Fruit fly (Drosophila melanogaster): ENCODE data around the gene GstO1.

GstO1 gene

dm6 chr3L:8506975-8507441 lies 17.7 kb downstream of the GstO1 start, which contains the start of gene CG43163 (continued):
- TF ChIP-seq CG32532 (GFP tag; IDR thresholded peaks at IDR 0.05): peak; percentile 78
- TF ChIP-seq CG1602 (GFP tag; optimal IDR thresholded peaks at IDR 0.05): peak; percentile 64
- peak; percentile 50 for TF ChIP-seq CG8089 (GFP tag; optimal IDR thresholded peaks at IDR 0.05)
- TF ChIP-seq luna (GFP tag; optimal IDR thresholded peaks at IDR 0.05): no peak
- TF ChIP-seq CG7372 (GFP tag; IDR thresholded peaks at IDR 0.05): peak; percentile 60
- TF ChIP-seq nmo (GFP tag; optimal IDR thresholded peaks at IDR 0.05): peak; percentile 68
- peak; percentile 73 for TF ChIP-seq CG9932 (GFP tag; IDR thresholded peaks at IDR 0.05)
- peak; percentile 46 for TF ChIP-seq CG17186 (GFP tag; optimal IDR thresholded peaks at IDR 0.05)
- TF ChIP-seq ash1 (GFP tag; optimal IDR thresholded peaks at IDR 0.05): no peak
- no peak for TF ChIP-seq GATAe (GFP tag; conservative IDR thresholded peaks at IDR 0.05)
- TF ChIP-seq corto (GFP tag; optimal IDR thresholded peaks at IDR 0.05): no peak
- TF ChIP-seq row (GFP tag; IDR thresholded peaks at IDR 0.05): peak; percentile 88
- peak; percentile 76 for TF ChIP-seq CG2120 (GFP tag; optimal IDR thresholded peaks at IDR 0.05)
- peak; percentile 58; the same call in 1 of the 2 replicates for TF ChIP-seq CG14014 (GFP tag; IDR thresholded peaks at IDR 0.05)
- no peak for TF ChIP-seq kni (GFP tag; optimal IDR thresholded peaks at IDR 0.05)
- no peak for TF ChIP-seq ken (GFP tag; IDR thresholded peaks at IDR 0.05)
- TF ChIP-seq CG4404 (GFP tag; IDR thresholded peaks at IDR 0.05): no peak
- peak; percentile 48 for TF ChIP-seq CG6254 (GFP tag; optimal IDR thresholded peaks at IDR 0.05)
- TF ChIP-seq CG6272 (GFP tag; IDR thresholded peaks at IDR 0.05): peak; percentile 35
- no peak for TF ChIP-seq CG11560 (tag; IDR thresholded peaks at IDR 0.05)
- TF ChIP-seq trem (tag; optimal IDR thresholded peaks at IDR 0.05): peak; percentile 79
- peak; percentile 47 for TF ChIP-seq CG18476 (GFP tag; optimal IDR thresholded peaks at IDR 0.05)
- TF ChIP-seq Kr (GFP tag; optimal IDR thresholded peaks at IDR 0.05): no peak
- TF ChIP-seq CG2129 (GFP tag; IDR thresholded peaks at IDR 0.05; ENCODE audit: partially characterized antibody): no peak
- TF ChIP-seq CG10267 (tag; optimal IDR thresholded peaks at IDR 0.05): peak; percentile 62
- TF ChIP-seq Elba2 (GFP tag; optimal IDR thresholded peaks at IDR 0.05): no peak
- peak; percentile 78 for TF ChIP-seq lab (GFP tag; optimal IDR thresholded peaks at IDR 0.05)
- TF ChIP-seq bsh (GFP tag; optimal IDR thresholded peaks at IDR 0.05): peak in 1 of 2 experiments; percentile 76
- no peak for TF ChIP-seq trh (GFP tag; optimal IDR thresholded peaks at IDR 0.05)
- TF ChIP-seq Mad (GFP tag; optimal IDR thresholded peaks at IDR 0.05): peak; percentile 75
- TF ChIP-seq seq (GFP tag; IDR thresholded peaks at IDR 0.05): no peak
- TF ChIP-seq Dad (GFP tag; optimal IDR thresholded peaks at IDR 0.05): no peak
- peak; percentile 5 for TF ChIP-seq CG17912 (GFP tag; optimal IDR thresholded peaks at IDR 0.05)
- no peak for TF ChIP-seq Sox100B (GFP tag; optimal IDR thresholded peaks at IDR 0.05)
- no peak for TF ChIP-seq fd3F (GFP tag; optimal IDR thresholded peaks at IDR 0.05)
- TF ChIP-seq CG32772 (GFP tag; IDR thresholded peaks at IDR 0.05): peak; percentile 30; the same call in 1 of the 2 replicates
- no peak for TF ChIP-seq nerfin-2 (GFP tag; IDR thresholded peaks at IDR 0.05; ENCODE audit: partially characterized antibody)
- TF ChIP-seq D19A (tag; optimal IDR thresholded peaks at IDR 0.05): peak; percentile 55
- TF ChIP-seq CG18764 (GFP tag; optimal IDR thresholded peaks at IDR 0.05): peak; percentile 17
- peak; percentile 61 for TF ChIP-seq chn (GFP tag; optimal IDR thresholded peaks at IDR 0.05)
- peak; percentile 85 for TF ChIP-seq CG4360 (GFP tag; IDR thresholded peaks at IDR 0.05)
- TF ChIP-seq C15 (GFP tag; IDR thresholded peaks at IDR 0.05): no peak
- no peak for TF ChIP-seq Scr (GFP tag; IDR thresholded peaks at IDR 0.05; ENCODE audit: partially characterized antibody)
- TF ChIP-seq CG12942 (GFP tag; optimal IDR thresholded peaks at IDR 0.05): peak; percentile 54
- TF ChIP-seq CG10274 (GFP tag; optimal IDR thresholded peaks at IDR 0.05): no peak
- peak; percentile 39 for TF ChIP-seq CG10147 (GFP tag; optimal IDR thresholded peaks at IDR 0.05)
- TF ChIP-seq sna (GFP tag; IDR thresholded peaks at IDR 0.05; ENCODE audit: partially characterized antibody): no peak
- peak; percentile 47 for TF ChIP-seq CG30431 (GFP tag; optimal IDR thresholded peaks at IDR 0.05)
- peak; percentile 72 for TF ChIP-seq E2f2 (GFP tag; IDR thresholded peaks at IDR 0.05)
- 0 out of 2 replicates have a peak, but pooled peaks have one; percentile 28 for TF ChIP-seq CG5953 (GFP tag; IDR thresholded peaks at IDR 0.05)
- TF ChIP-seq CG3847 (GFP tag; IDR thresholded peaks at IDR 0.05): peak; percentile 78

Measured in whole organism, embryonic.